Fruit fly (Drosophila melanogaster): ENCODE measurements around the gene Ide.

Gene Ide

DNA sequence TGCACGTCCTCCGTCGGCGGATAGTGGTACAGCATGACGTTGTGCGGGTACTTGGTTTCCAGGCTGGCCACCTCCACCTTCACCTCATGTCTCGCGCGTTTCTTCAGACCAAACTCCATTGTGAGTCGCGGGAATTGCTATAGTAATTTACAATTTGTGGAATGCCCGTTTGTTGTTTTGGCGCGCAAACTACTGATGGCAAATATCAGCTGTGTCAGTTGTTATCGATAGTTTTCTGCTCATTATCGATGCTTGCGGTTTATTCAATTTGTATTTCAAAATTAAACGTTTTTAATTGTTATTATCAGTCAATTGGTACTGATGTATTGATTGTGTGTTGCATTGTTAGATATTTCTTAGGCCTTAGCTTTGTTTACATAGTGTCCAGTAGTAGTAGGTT lies 14.3 kb downstream of the Ide start, which contains the start of gene Prim2:
Prim2 (minus strand) TSS at position 197 of the 400 bp plus-strand sequence.
- no peak for TF ChIP-seq Hr39 (GFP tag; optimal IDR thresholded peaks at IDR 0.05)
- no peak for TF ChIP-seq Sox15 (GFP tag; optimal IDR thresholded peaks at IDR 0.05)
- TF ChIP-seq Sox14 (GFP tag; optimal IDR thresholded peaks at IDR 0.05) = no peak
- no peak for TF ChIP-seq CG9139 (GFP tag; optimal IDR thresholded peaks at IDR 0.05)
- TF ChIP-seq Hr38 (GFP tag; optimal IDR thresholded peaks at IDR 0.05) = no peak
- no peak for TF ChIP-seq Ets96B (tag; optimal IDR thresholded peaks at IDR 0.05)
- no peak for TF ChIP-seq lz (GFP tag; optimal IDR thresholded peaks at IDR 0.05)
- TF ChIP-seq fkh (GFP tag; optimal IDR thresholded peaks at IDR 0.05) = no peak
- no peak for TF ChIP-seq net (GFP tag; optimal IDR thresholded peaks at IDR 0.05)
- no peak for TF ChIP-seq CG32006 (GFP tag; optimal IDR thresholded peaks at IDR 0.05)
- no peak for TF ChIP-seq topi (GFP tag; optimal IDR thresholded peaks at IDR 0.05)
- no peak for TF ChIP-seq dac (GFP tag; optimal IDR thresholded peaks at IDR 0.05)

dm6 chr3L:20358212-20358611 lies 17.5 kb downstream of the Ide start, which contains the start of gene CG5665:
Gene CG5665, plus strand, starts transcription at chr3L:20358512.
- TF ChIP-seq Eip78C (GFP tag) (no peak), fd59A (GFP tag; optimal IDR thresholded peaks at IDR 0.05) (no peak)

- TF ChIP-seq Sox102F (GFP tag; optimal IDR thresholded peaks at IDR 0.05) (no peak), topi (GFP tag; optimal IDR thresholded peaks at IDR 0.05) (no peak), acj6 (GFP tag; optimal IDR thresholded peaks at IDR 0.05) (no peak), OdsH (GFP tag; optimal IDR thresholded peaks at IDR 0.05) (no peak), spab (GFP tag; optimal IDR thresholded peaks at IDR 0.05) (no peak), Hr39 (GFP tag; optimal IDR thresholded peaks at IDR 0.05) (no peak), Smox (GFP tag; optimal IDR thresholded peaks at IDR 0.05) (no peak), CG4318 (GFP tag; optimal IDR thresholded peaks at IDR 0.05) (no peak), Hr38 (GFP tag; optimal IDR thresholded peaks at IDR 0.05) (no peak), net (GFP tag; optimal IDR thresholded peaks at IDR 0.05) (no peak), ss (GFP tag; optimal IDR thresholded peaks at IDR 0.05) (no peak), fd85E (GFP tag; optimal IDR thresholded peaks at IDR 0.05) (no peak), CG32006 (GFP tag; optimal IDR thresholded peaks at IDR 0.05) (no peak), Sox15 (GFP tag; optimal IDR thresholded peaks at IDR 0.05) (no peak), lz (GFP tag; optimal IDR thresholded peaks at IDR 0.05) (no peak), fkh (GFP tag; optimal IDR thresholded peaks at IDR 0.05) (no peak)
Measured at dm6 chr3L:20356613-20357012, 19.1 kb downstream of the Ide start, which contains the start of gene kin17. Gene kin17, plus strand, starts transcription at chr3L:20356807.

DNA sequence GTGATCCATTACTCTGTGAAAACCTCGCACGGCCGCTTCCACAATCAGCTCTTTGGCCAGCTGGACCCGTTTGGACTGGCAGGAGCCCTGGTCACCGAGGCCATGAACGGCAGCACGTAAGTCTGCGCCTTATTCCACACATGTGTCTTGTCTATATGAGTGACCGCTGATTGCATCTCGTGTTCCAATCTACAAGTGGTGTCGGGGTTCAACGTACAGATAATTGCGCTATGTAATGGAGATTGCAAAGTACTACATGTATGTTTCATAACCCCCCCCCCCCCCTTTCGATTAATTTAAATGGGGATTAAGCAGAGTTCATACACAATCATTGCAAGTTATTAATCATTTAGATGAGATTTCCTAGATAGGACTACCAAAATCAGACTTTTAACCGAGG lies 20.8 kb downstream of the Ide start:
- TF ChIP-seq svp (GFP tag) (peak; percentile 98), CG1621 (tag; optimal IDR thresholded peaks at IDR 0.05) (no peak), OdsH (GFP tag; optimal IDR thresholded peaks at IDR 0.05) (no peak), vri (GFP tag; optimal IDR thresholded peaks at IDR 0.05) (no peak), CG7368 (GFP tag; optimal IDR thresholded peaks at IDR 0.05) (no peak)

- TF ChIP-seq CG4318 (GFP tag; optimal IDR thresholded peaks at IDR 0.05) (no peak), CG34406 (GFP tag; optimal IDR thresholded peaks at IDR 0.05) (no peak)
Measured at dm6 chr3L:20354363-20354762, 21.3 kb downstream of the Ide start.

dm6 chr3L:20353726-20354332 lies 21.9 kb downstream of the Ide start:
- TF ChIP-seq CG10631 (GFP tag; optimal IDR thresholded peaks at IDR 0.05) (no peak), cyc (GFP tag; optimal IDR thresholded peaks at IDR 0.05) (no peak), fkh (GFP tag; optimal IDR thresholded peaks at IDR 0.05) (no peak), vri (GFP tag; optimal IDR thresholded peaks at IDR 0.05) (peak; percentile 46), Eip93F (GFP tag; optimal IDR thresholded peaks at IDR 0.05) (peak; percentile 19), CG6792 (GFP tag; optimal IDR thresholded peaks at IDR 0.05) (no peak), CG9139 (GFP tag; optimal IDR thresholded peaks at IDR 0.05) (no peak), CG11762 (GFP tag; optimal IDR thresholded peaks at IDR 0.05; ENCODE audit: insufficient read depth) (peak; percentile 6), CG3919 (GFP tag; optimal IDR thresholded peaks at IDR 0.05) (no peak), CG6163 (GFP tag; IDR thresholded peaks at IDR 0.05) (no peak; the same call in 2 of the 3 replicates), OdsH (GFP tag; optimal IDR thresholded peaks at IDR 0.05) (no peak), Eip75B (GFP tag; optimal IDR thresholded peaks at IDR 0.05) (no peak), Ets21C (GFP tag; optimal IDR thresholded peaks at IDR 0.05) (no peak), CG31627 (GFP tag; optimal IDR thresholded peaks at IDR 0.05) (peak; percentile 8), esn (GFP tag; optimal IDR thresholded peaks at IDR 0.05) (peak; percentile 30), CG15336 (GFP tag; IDR thresholded peaks at IDR 0.05) (peak; percentile 48), CG6854 (GFP tag; optimal IDR thresholded peaks at IDR 0.05) (no peak), CG6276 (GFP tag; optimal IDR thresholded peaks at IDR 0.05) (no peak), svp (GFP tag) (peak; percentile 85), CG8119 (GFP tag; IDR thresholded peaks at IDR 0.05) (no peak)

Measured in whole organism, prepupa.